Worm (Caenorhabditis elegans) whole organism, mixed stage, embryonic: Measurements from ENCODE around the gene idpp-14.

Experiments
- M03D4.4 ChIP-seq: sonication (generic microtip); optimal IDR thresholded peaks from 2 replicates; lab custom pipeline; 2017; ENCODE audit warnings: mild to moderate bottlenecking, missing genetic modification characterization, missing compliant biosample characterization
- bed-3 ChIP-seq: fragments of 200-800 bp; sonication (Bioruptor generic); optimal IDR thresholded peaks from 3 replicates; lab custom pipeline; 2018; ENCODE audit warnings: mild to moderate bottlenecking, missing genetic modification characterization, moderate library complexity, missing compliant biosample characterization
- blmp-1 ChIP-seq: fragments of 150-350 bp; optimal IDR thresholded peaks from 2 replicates; lab custom pipeline; 2014; ENCODE audit warnings: missing biosample characterization, missing genetic modification characterization
- ceh-39 ChIP-seq: fragments of 150-350 bp; optimal IDR thresholded peaks from 2 replicates; lab custom pipeline; 2014; ENCODE audit warnings: missing biosample characterization, missing genetic modification characterization
- ceh-43 ChIP-seq: fragments of 200-800 bp; sonication (Bioruptor generic); optimal IDR thresholded peaks from 2 replicates; lab custom pipeline; 2018; ENCODE audit warnings: mild to moderate bottlenecking, missing genetic modification characterization, moderate library complexity, missing compliant biosample characterization
- ceh-83 ChIP-seq: fragments of 200-800 bp; sonication (Bioruptor generic); optimal IDR thresholded peaks from 2 replicates; lab custom pipeline; 2018; ENCODE audit warnings: mild to moderate bottlenecking, missing genetic modification characterization, missing compliant biosample characterization
- ces-1 ChIP-seq: fragments of 150-350 bp; optimal IDR thresholded peaks from 2 replicates; lab custom pipeline; 2014; ENCODE audit warnings: missing biosample characterization, missing genetic modification reagents, missing genetic modification characterization
- cnd-1 ChIP-seq: fragments of 200-800 bp; sonication (Bioruptor generic); optimal IDR thresholded peaks from 2 replicates; lab custom pipeline; 2018; ENCODE audit warnings: mild to moderate bottlenecking, missing genetic modification characterization, missing compliant biosample characterization
- drap-1 ChIP-seq: fragments of 200-800 bp; sonication (Bioruptor generic); optimal IDR thresholded peaks from 3 replicates; lab custom pipeline; 2018; ENCODE audit warnings: mild to moderate bottlenecking, missing genetic modification characterization, missing compliant biosample characterization
- elt-1 ChIP-seq: sonication (generic microtip); optimal IDR thresholded peaks from 2 replicates; lab custom pipeline; 2017; ENCODE audit warnings: missing genetic modification characterization, mild to moderate bottlenecking, missing compliant biosample characterization, antibody characterized with exemption, moderate library complexity, borderline replicate concordance; ENCODE audit not compliant: insufficient read depth
- elt-3 ChIP-seq: fragments of 150-350 bp; optimal IDR thresholded peaks from 2 replicates; lab custom pipeline; 2014; ENCODE audit warnings: missing biosample characterization, missing genetic modification characterization
- flh-1 ChIP-seq: fragments of 200-800 bp; sonication (Bioruptor generic); optimal IDR thresholded peaks from 2 replicates; lab custom pipeline; 2018; ENCODE audit warnings: mild to moderate bottlenecking, missing genetic modification characterization, moderate library complexity, missing compliant biosample characterization
- ham-2 ChIP-seq: fragments of 200-800 bp; sonication (Bioruptor generic); optimal IDR thresholded peaks from 2 replicates; lab custom pipeline; 2018; ENCODE audit warnings: mild to moderate bottlenecking, missing genetic modification characterization, missing compliant biosample characterization
- hlh-1 ChIP-seq: fragments of 150-350 bp; optimal IDR thresholded peaks from 2 replicates; lab custom pipeline; 2014; ENCODE audit warnings: missing biosample characterization, missing genetic modification reagents, missing genetic modification characterization
- lin-13 ChIP-seq: fragments of 150-350 bp; optimal IDR thresholded peaks from 2 replicates; lab custom pipeline; 2014; ENCODE audit warnings: missing biosample characterization, missing genetic modification characterization
- lin-32 ChIP-seq: fragments of 200-800 bp; sonication (Bioruptor generic); optimal IDR thresholded peaks from 2 replicates; lab custom pipeline; 2018; ENCODE audit warnings: mild to moderate bottlenecking, missing genetic modification characterization, missing compliant biosample characterization
- lsy-2 ChIP-seq: fragments of 150-350 bp; optimal IDR thresholded peaks from 2 replicates; lab custom pipeline; 2014; ENCODE audit warnings: missing biosample characterization, missing genetic modification characterization
- mab-5 ChIP-seq: fragments of 150-350 bp; optimal IDR thresholded peaks from 2 replicates; lab custom pipeline; 2014; ENCODE audit warnings: missing biosample characterization, missing genetic modification characterization
- mep-1 ChIP-seq: fragments of 150-350 bp; optimal IDR thresholded peaks from 2 replicates; lab custom pipeline; 2017; ENCODE audit warnings: missing biosample characterization, missing genetic modification reagents, missing genetic modification characterization, inconsistent platforms
- mls-2 ChIP-seq: sonication (generic microtip); optimal IDR thresholded peaks from 2 replicates; lab custom pipeline; 2016; ENCODE audit warnings: mild to moderate bottlenecking, missing genetic modification characterization, moderate library complexity, missing compliant biosample characterization
- nhr-12 ChIP-seq: fragments of 150-350 bp; optimal IDR thresholded peaks from 2 replicates; lab custom pipeline; 2014; ENCODE audit warnings: missing biosample characterization, missing genetic modification characterization
- nhr-2 ChIP-seq: fragments of 150-350 bp; optimal IDR thresholded peaks from 2 replicates; lab custom pipeline; 2014; ENCODE audit warnings: missing biosample characterization, missing genetic modification characterization
- nhr-237 ChIP-seq: fragments of 150-350 bp; optimal IDR thresholded peaks from 2 replicates; lab custom pipeline; 2014; ENCODE audit warnings: missing biosample characterization, missing genetic modification characterization
- nhr-28 ChIP-seq: fragments of 150-350 bp; optimal IDR thresholded peaks from 2 replicates; lab custom pipeline; 2014; ENCODE audit warnings: missing biosample characterization, missing genetic modification characterization
- nhr-76 ChIP-seq: sonication (generic microtip); optimal IDR thresholded peaks from 2 replicates; lab custom pipeline; 2017; ENCODE audit warnings: missing biosample characterization, missing genetic modification characterization
- pha-4 ChIP-seq: fragments of 150-350 bp; optimal IDR thresholded peaks from 2 replicates; lab custom pipeline; 2018; ENCODE audit warnings: missing biosample characterization, missing genetic modification reagents, missing genetic modification characterization
- sem-2 ChIP-seq: fragments of 200-800 bp; sonication (Bioruptor generic); optimal IDR thresholded peaks from 2 replicates; lab custom pipeline; 2018; ENCODE audit warnings: mild to moderate bottlenecking, missing genetic modification characterization, missing compliant biosample characterization
- snpc-4 ChIP-seq: fragments of 150-350 bp; optimal IDR thresholded peaks from 2 replicates; lab custom pipeline; 2014; ENCODE audit warnings: missing biosample characterization, missing genetic modification characterization
- sptf-1 ChIP-seq: sonication (generic microtip); optimal IDR thresholded peaks from 2 replicates; lab custom pipeline; 2017; ENCODE audit warnings: mild to moderate bottlenecking, missing genetic modification characterization, moderate library complexity, missing compliant biosample characterization
- tbx-8 ChIP-seq: fragments of 200-800 bp; sonication (Bioruptor generic); optimal IDR thresholded peaks from 2 replicates; lab custom pipeline; 2018; ENCODE audit warnings: mild to moderate bottlenecking, missing genetic modification characterization, moderate library complexity, missing compliant biosample characterization
- unc-120 ChIP-seq: sonication (generic microtip); optimal IDR thresholded peaks from 2 replicates; lab custom pipeline; 2017; ENCODE audit warnings: missing genetic modification characterization, missing compliant biosample characterization; ENCODE audit not compliant: poor library complexity, severe bottlenecking
- unc-39 ChIP-seq: fragments of 150-350 bp; optimal IDR thresholded peaks from 2 replicates; lab custom pipeline; 2014; ENCODE audit warnings: missing biosample characterization, missing genetic modification characterization
- unc-62 ChIP-seq: fragments of 150-350 bp; optimal IDR thresholded peaks from 2 replicates; lab custom pipeline; 2014; ENCODE audit warnings: missing biosample characterization, missing genetic modification reagents, missing genetic modification characterization
- zip-8 ChIP-seq: fragments of 150-350 bp; optimal IDR thresholded peaks from 2 replicates; lab custom pipeline; 2014; ENCODE audit warnings: missing biosample characterization, missing genetic modification characterization
- ztf-11 ChIP-seq: fragments of 150-350 bp; optimal IDR thresholded peaks from 2 replicates; lab custom pipeline; 2014; ENCODE audit warnings: missing biosample characterization, missing genetic modification characterization

The idpp-14 gene

DNA sequence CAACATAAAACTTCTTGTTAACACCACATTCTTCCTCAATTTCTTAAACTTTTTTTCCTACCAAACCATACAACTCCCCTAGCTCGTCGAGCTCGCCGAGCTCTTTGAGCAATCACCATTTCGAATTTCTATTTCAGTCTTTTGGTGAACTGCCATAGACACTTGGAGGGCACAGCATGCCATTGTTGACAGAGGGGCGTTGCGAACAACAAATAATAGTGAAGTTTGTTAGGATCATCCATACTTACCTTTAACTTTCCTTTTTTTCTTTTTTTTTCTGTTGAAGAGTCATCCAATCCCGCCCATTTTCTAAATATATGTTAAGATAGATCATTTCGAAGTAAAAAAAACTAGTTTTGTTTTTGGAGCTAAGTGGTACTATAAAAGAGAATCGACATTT is at the start of gene idpp-14:
idpp-14 (plus strand) TSS at position 324 of the 400 bp plus-strand sequence.
- TF ChIP-seq zip-8 (tag; lab: Kevin White, UChicago): no peak
- TF ChIP-seq ceh-39 (tag; lab: Kevin White, UChicago): no peak
- TF ChIP-seq elt-3 (tag; lab: Kevin White, UChicago): no peak
- no peak for TF ChIP-seq unc-39
- TF ChIP-seq nhr-2 (tag; lab: Kevin White, UChicago): no peak
- TF ChIP-seq mab-5 (tag; lab: Kevin White, UChicago): no peak
- TF ChIP-seq M03D4.4 (tag; lab: Kevin White, UChicago): no peak
- TF ChIP-seq lin-13: no peak
- no peak for TF ChIP-seq nhr-28 (tag; lab: Kevin White, UChicago)
- TF ChIP-seq ces-1: no peak
- TF ChIP-seq nhr-76 (tag; lab: Kevin White, UChicago): no peak
- TF ChIP-seq bed-3 (GFP tag; lab: Kevin White, UChicago): no peak

DNA sequence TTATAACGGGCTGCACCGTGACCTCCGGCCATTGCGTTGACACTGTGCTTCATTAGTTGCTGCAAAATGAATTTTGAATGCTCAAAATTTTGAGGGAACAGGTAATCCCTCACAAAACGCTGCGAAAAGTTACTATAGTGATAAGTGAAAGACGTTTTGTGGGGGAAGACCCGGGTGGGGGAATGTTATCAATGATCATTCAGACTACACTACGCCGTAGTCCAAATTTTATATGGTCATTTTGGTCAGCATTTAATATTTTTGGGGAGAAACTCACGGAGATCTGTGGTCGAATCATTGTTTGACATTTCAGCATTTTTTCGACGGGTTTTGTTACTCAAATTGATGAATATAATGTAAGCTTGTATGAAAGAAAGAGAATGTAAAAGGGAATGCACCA is 43.0 kb upstream of the idpp-14 start:
- TF ChIP-seq mab-5 (tag; lab: Kevin White, UChicago): no peak

DNA sequence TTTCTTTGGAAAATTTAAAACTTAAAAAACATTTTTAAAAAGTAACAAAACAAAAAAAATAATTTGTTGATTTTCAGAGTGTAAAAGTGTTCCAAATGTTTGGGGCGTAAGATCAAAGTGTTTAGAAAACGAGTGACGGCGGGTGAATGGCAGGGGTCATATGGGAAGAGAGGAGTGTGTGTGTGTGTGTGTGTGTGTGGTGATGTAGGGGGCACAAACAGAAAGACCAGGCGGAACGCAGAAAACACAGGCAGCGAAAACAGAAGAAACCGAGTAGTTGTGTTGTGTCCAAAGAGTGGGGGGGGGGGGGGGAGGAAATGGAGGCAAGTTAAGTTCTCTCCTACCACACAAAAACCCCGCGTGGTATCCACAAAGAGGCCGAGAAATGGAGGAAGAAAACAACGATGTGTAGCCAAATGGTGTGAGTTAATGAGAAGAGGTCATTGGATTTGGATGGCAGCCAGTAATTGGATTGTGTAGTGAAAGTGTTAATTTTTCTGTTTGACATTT is 41.9 kb upstream of the idpp-14 start, which contains the start of gene B0395.3:
B0395.3 (minus strand) TSS at position 51 of the 510 bp plus-strand sequence.
- TF ChIP-seq lin-32 (GFP tag; lab: Kevin White, UChicago) (no peak), sptf-1 (tag; lab: Kevin White, UChicago) (peak; percentile 74), unc-62 (GFP tag; lab: Kevin White, UChicago) (no peak), ces-1 (peak; percentile 85), ham-2 (peak; percentile 20), ceh-83 (GFP tag; lab: Kevin White, UChicago) (no peak), sem-2 (GFP tag; lab: Kevin White, UChicago) (no peak), nhr-28 (tag; lab: Kevin White, UChicago) (no peak), nhr-12 (tag; lab: Kevin White, UChicago) (no peak), M03D4.4 (tag; lab: Kevin White, UChicago) (peak; percentile 64), blmp-1 (tag; lab: Kevin White, UChicago) (no peak), tbx-8 (GFP tag; lab: Kevin White, UChicago) (no peak), nhr-76 (tag; lab: Kevin White, UChicago) (no peak), drap-1 (no peak), elt-1 (tag; lab: Kevin White, UChicago) (no peak), hlh-1 (tag; lab: Kevin White, UChicago) (peak; percentile 60), unc-39 (no peak), mep-1 (tag; lab: Kevin White, UChicago) (peak; percentile 12), ztf-11 (tag; lab: Kevin White, UChicago) (no peak), flh-1 (GFP tag; lab: Kevin White, UChicago) (no peak), ceh-39 (tag; lab: Kevin White, UChicago) (no peak), ceh-43 (GFP tag; lab: Kevin White, UChicago) (no peak), nhr-237 (tag; lab: Kevin White, UChicago) (no peak), nhr-2 (tag; lab: Kevin White, UChicago) (no peak), cnd-1 (tag; lab: Kevin White, UChicago) (peak; percentile 27), unc-120 (tag; lab: Kevin White, UChicago) (peak; percentile 14), lsy-2 (no peak), lin-13 (no peak), elt-3 (tag; lab: Kevin White, UChicago) (no peak), zip-8 (tag; lab: Kevin White, UChicago) (no peak), bed-3 (GFP tag; lab: Kevin White, UChicago) (no peak), mab-5 (tag; lab: Kevin White, UChicago) (no peak), snpc-4 (tag; lab: Kevin White, UChicago) (no peak), mls-2 (tag; lab: Kevin White, UChicago) (peak; percentile 64), pha-4 (tag; lab: Kevin White, UChicago) (no peak)
